Worm (Caenorhabditis elegans): ENCODE measurements around the gene bca-1.

- TF ChIP-seq ztf-23 (GFP tag; IDR thresholded peaks at IDR 0.05) = no peak
- TF ChIP-seq tab-1 (GFP tag; IDR thresholded peaks at IDR 0.05) = no peak
- no peak for TF ChIP-seq flt-1 (GFP tag; IDR thresholded peaks at IDR 0.05)
- TF ChIP-seq med-1 (GFP tag; optimal IDR thresholded peaks at IDR 0.05; ENCODE audit: insufficient read depth) = no peak
- no peak for TF ChIP-seq cog-1 (tag; optimal IDR thresholded peaks at IDR 0.05)
- TF ChIP-seq ref-1 (GFP tag; conservative IDR thresholded peaks at IDR 0.05) = no peak
- no peak for TF ChIP-seq ztf-29 (GFP tag; IDR thresholded peaks at IDR 0.05)
- no peak for TF ChIP-seq T22C8.4 (GFP tag; IDR thresholded peaks at IDR 0.05)
These were observed 25.6 kb downstream of the bca-1 start for ce11 chrX:6178989-6179388.
